Worm (Caenorhabditis elegans): ENCODE results near the gene fbxb-107.

- TF ChIP-seq ceh-82 (tag; optimal IDR thresholded peaks at IDR 0.05): no peak
- no peak for TF ChIP-seq nhr-77 (tag; optimal IDR thresholded peaks at IDR 0.05)
- TF ChIP-seq lsy-2 (tag; optimal IDR thresholded peaks at IDR 0.05): no peak
- no peak for TF ChIP-seq nhr-11 (tag; optimal IDR thresholded peaks at IDR 0.05)
- no peak for TF ChIP-seq ztf-11 (tag; optimal IDR thresholded peaks at IDR 0.05)
- no peak for TF ChIP-seq R02D3.7 (tag; optimal IDR thresholded peaks at IDR 0.05)
- TF ChIP-seq ceh-16 (tag; optimal IDR thresholded peaks at IDR 0.05): no peak
- no peak for TF ChIP-seq snpc-4 (tag; optimal IDR thresholded peaks at IDR 0.05)
- no peak for TF ChIP-seq lin-39 (tag; optimal IDR thresholded peaks at IDR 0.05)
- no peak for TF ChIP-seq nhr-129 (tag; optimal IDR thresholded peaks at IDR 0.05)
- TF ChIP-seq unc-62 (GFP tag; optimal IDR thresholded peaks at IDR 0.05): no peak
- no peak for TF ChIP-seq lin-13 (GFP tag; optimal IDR thresholded peaks at IDR 0.05)
- TF ChIP-seq skn-1 (tag; optimal IDR thresholded peaks at IDR 0.05): no peak
Observed at ce11 chrII:2717335-2717734, 41.2 kb upstream of the fbxb-107 start, which contains the start of gene T05A8.3.
